Fruit fly (Drosophila melanogaster) whole organism, embryonic: ENCODE results near the gene clumsy.

Source experiments
- Atf3 ChIP-seq: fragments of 200-800 bp; sonication (Bioruptor generic); optimal IDR thresholded peaks from 3 replicates; lab custom pipeline; 2016; ENCODE audit warnings: missing biosample characterization, missing genetic modification characterization
- CG11247 ChIP-seq: fragments of 200-800 bp; sonication (Bioruptor generic); IDR thresholded peaks from 2 replicates; pipeline ENCODE4 v1.3.6; 2022; ENCODE audit warnings: missing biosample characterization, missing genetic modification characterization
- CG12071 ChIP-seq: fragments of 200-800 bp; sonication (Bioruptor generic); optimal IDR thresholded peaks from 3 replicates; lab custom pipeline; 2018; ENCODE audit warnings: missing biosample characterization, mild to moderate bottlenecking, missing genetic modification characterization
- CG12155 ChIP-seq: fragments of 200-800 bp; sonication (Bioruptor generic); optimal IDR thresholded peaks from 3 replicates; lab custom pipeline; 2016; ENCODE audit warnings: missing biosample characterization, missing genetic modification characterization
- CG12219 ChIP-seq: fragments of 200-800 bp; sonication (Bioruptor generic); optimal IDR thresholded peaks from 3 replicates; lab custom pipeline; 2018; ENCODE audit warnings: missing biosample characterization, mild to moderate bottlenecking, missing genetic modification characterization
- CG1233 ChIP-seq: fragments of 200-800 bp; sonication (Bioruptor generic); optimal IDR thresholded peaks from 4 replicates; lab custom pipeline; 2018; ENCODE audit warnings: missing biosample characterization, mild to moderate bottlenecking, missing genetic modification characterization
- CG14860 ChIP-seq: fragments of 200-800 bp; sonication (Bioruptor generic); IDR thresholded peaks from 3 replicates; pipeline ENCODE4 v1.3.6; 2022; ENCODE audit warnings: missing biosample characterization, missing genetic modification characterization; ENCODE audit not compliant: partially characterized antibody
- CG14965 ChIP-seq: fragments of 200-800 bp; sonication (Bioruptor generic); optimal IDR thresholded peaks from 2 replicates; lab custom pipeline; 2016; ENCODE audit warnings: missing biosample characterization, missing genetic modification characterization, borderline replicate concordance
- CG15011 ChIP-seq: fragments of 200-800 bp; sonication (Bioruptor generic); optimal IDR thresholded peaks from 3 replicates; lab custom pipeline; 2018; ENCODE audit warnings: missing biosample characterization, mild to moderate bottlenecking, missing genetic modification characterization
- CG18764 ChIP-seq: fragments of 200-800 bp; sonication (Bioruptor generic); optimal IDR thresholded peaks from 3 replicates; lab custom pipeline; 2016; ENCODE audit warnings: missing biosample characterization, missing genetic modification characterization
- CG2875 ChIP-seq: fragments of 200-800 bp; sonication (Bioruptor generic); optimal IDR thresholded peaks from 2 replicates; lab custom pipeline; 2017; ENCODE audit warnings: missing biosample characterization, mild to moderate bottlenecking, missing genetic modification characterization, missing genetic modification reagents
- CG30431 ChIP-seq: fragments of 200-800 bp; sonication (Bioruptor generic); optimal IDR thresholded peaks from 2 replicates; lab custom pipeline; 2017; ENCODE audit warnings: missing biosample characterization, missing genetic modification characterization
- CG3065 ChIP-seq: fragments of 200-800 bp; sonication (Bioruptor generic); optimal IDR thresholded peaks from 2 replicates; lab custom pipeline; 2016; ENCODE audit warnings: missing biosample characterization, missing genetic modification characterization
- CG3281 ChIP-seq: fragments of 200-800 bp; sonication (Bioruptor generic); optimal IDR thresholded peaks from 3 replicates; lab custom pipeline; 2017; ENCODE audit warnings: missing biosample characterization, mild to moderate bottlenecking, missing genetic modification characterization
- CG3407 ChIP-seq: fragments of 200-800 bp; sonication (Bioruptor generic); optimal IDR thresholded peaks from 2 replicates; lab custom pipeline; 2018; ENCODE audit warnings: missing biosample characterization, mild to moderate bottlenecking, missing genetic modification characterization
- CG3847 ChIP-seq: fragments of 200-800 bp; sonication (Bioruptor generic); IDR thresholded peaks from 2 replicates; pipeline ENCODE4 v1.3.6; 2022; ENCODE audit warnings: missing biosample characterization, missing genetic modification characterization
- CG5953 ChIP-seq: fragments of 200-800 bp; sonication (Bioruptor generic); IDR thresholded peaks from 2 replicates; pipeline ENCODE4 v1.3.6; 2022; ENCODE audit warnings: missing biosample characterization, missing genetic modification characterization
- CG6689 ChIP-seq: fragments of 200-800 bp; sonication (Bioruptor generic); IDR thresholded peaks from 2 replicates; pipeline ENCODE4 v1.3.6; 2022; ENCODE audit warnings: missing biosample characterization, missing genetic modification characterization
- CG7963 ChIP-seq: fragments of 200-800 bp; sonication (Bioruptor generic); IDR thresholded peaks from 3 replicates; pipeline ENCODE4 v1.3.6; 2022; ENCODE audit warnings: missing biosample characterization, missing genetic modification characterization; ENCODE audit not compliant: partially characterized antibody
- CG8290 ChIP-seq, 3 experiments: fragments of 200-800 bp; sonication (Bioruptor generic); optimal IDR thresholded peaks; 2 replicates each; lab custom pipeline; 2016 to 2019; ENCODE audit warnings: missing biosample characterization in 3 of 3, missing genetic modification characterization in 3 of 3, mild to moderate bottlenecking in 2 of 3, moderate library complexity in 1 of 3
- CG8359 ChIP-seq: fragments of 200-800 bp; sonication (Bioruptor generic); optimal IDR thresholded peaks from 2 replicates; lab custom pipeline; 2017; ENCODE audit warnings: missing biosample characterization, mild to moderate bottlenecking, missing genetic modification characterization, borderline replicate concordance
- CG8765 ChIP-seq: fragments of 200-800 bp; sonication (Bioruptor generic); IDR thresholded peaks from 2 replicates; pipeline ENCODE4 v1.3.6; 2022; ENCODE audit warnings: missing biosample characterization, missing genetic modification characterization
- CG9876 ChIP-seq: fragments of 200-800 bp; sonication (Bioruptor generic); optimal IDR thresholded peaks from 2 replicates; lab custom pipeline; 2016; ENCODE audit warnings: missing biosample characterization, missing genetic modification characterization
- Chrac-16 ChIP-seq: fragments of 200-800 bp; sonication (Bioruptor generic); optimal IDR thresholded peaks from 3 replicates; lab custom pipeline; 2016; ENCODE audit warnings: missing biosample characterization, missing genetic modification characterization
- Dll ChIP-seq: fragments of 200-800 bp; sonication (Bioruptor generic); IDR thresholded peaks from 4 replicates; pipeline ENCODE4 v1.3.6; 2022; ENCODE audit warnings: missing biosample characterization, missing genetic modification characterization; ENCODE audit not compliant: partially characterized antibody
- Gug ChIP-seq: fragments of 200-800 bp; sonication (Bioruptor generic); IDR thresholded peaks from 4 replicates; pipeline ENCODE4 v1.3.6; 2022; ENCODE audit warnings: missing biosample characterization, missing genetic modification characterization
- HHEX ChIP-seq: fragments of 200-800 bp; sonication (Bioruptor generic); optimal IDR thresholded peaks from 3 replicates; lab custom pipeline; 2017; ENCODE audit warnings: missing biosample characterization, mild to moderate bottlenecking, missing genetic modification characterization, missing genetic modification reagents
- Hr39 ChIP-seq: fragments of >200 bp; optimal IDR thresholded peaks from 2 replicates; lab custom pipeline; 2017
- Mad ChIP-seq: fragments of 200-800 bp; sonication (Bioruptor generic); optimal IDR thresholded peaks from 2 replicates; lab custom pipeline; 2016; ENCODE audit warnings: missing biosample characterization, missing genetic modification characterization
- Nf-YB ChIP-seq: fragments of 200-800 bp; sonication (Bioruptor generic); optimal IDR thresholded peaks from 3 replicates; lab custom pipeline; 2019; ENCODE audit warnings: missing biosample characterization, mild to moderate bottlenecking, missing genetic modification characterization, moderate library complexity
- Ravus ChIP-seq: fragments of 200-800 bp; sonication (Bioruptor generic); IDR thresholded peaks from 2 replicates; pipeline ENCODE4 v1.3.6; 2022; ENCODE audit warnings: missing biosample characterization, missing genetic modification characterization
- Rx ChIP-seq: fragments of 200-800 bp; sonication (Bioruptor generic); IDR thresholded peaks from 2 replicates; pipeline ENCODE4 v1.3.6; 2022; ENCODE audit warnings: missing biosample characterization, missing genetic modification characterization
- Side ChIP-seq: fragments of 200-800 bp; sonication (Bioruptor generic); optimal IDR thresholded peaks from 2 replicates; lab custom pipeline; 2016; ENCODE audit warnings: missing biosample characterization, missing genetic modification characterization
- Six4 ChIP-seq: fragments of 200-800 bp; sonication (Bioruptor generic); optimal IDR thresholded peaks from 2 replicates; lab custom pipeline; 2016; ENCODE audit warnings: missing biosample characterization, missing genetic modification characterization
- Tbp ChIP-seq: fragments of >200 bp; optimal IDR thresholded peaks from 2 replicates; lab custom pipeline; 2018; ENCODE audit warnings: missing biosample characterization, missing genetic modification characterization
- Usf ChIP-seq: fragments of 200-800 bp; sonication (Bioruptor generic); optimal IDR thresholded peaks from 2 replicates; lab custom pipeline; 2017; ENCODE audit warnings: missing genotype, missing biosample characterization, missing genetic modification characterization
- Xrp1 ChIP-seq: fragments of 200-800 bp; sonication (Bioruptor generic); IDR thresholded peaks from 2 replicates; pipeline ENCODE4 v1.3.6; 2022; ENCODE audit warnings: missing biosample characterization, missing genetic modification characterization
- al ChIP-seq: fragments of 200-800 bp; sonication (Bioruptor generic); IDR thresholded peaks from 2 replicates; pipeline ENCODE4 v1.3.6; 2022; ENCODE audit warnings: missing biosample characterization, missing genetic modification characterization
- ara ChIP-seq: fragments of 200-800 bp; sonication (Bioruptor generic); IDR thresholded peaks from 2 replicates; pipeline ENCODE4 v1.3.6; 2022; ENCODE audit warnings: missing biosample characterization, missing genetic modification characterization
- btn ChIP-seq: fragments of 200-800 bp; sonication (Bioruptor generic); optimal IDR thresholded peaks from 2 replicates; lab custom pipeline; 2016; ENCODE audit warnings: missing biosample characterization, missing genetic modification characterization
- cato ChIP-seq: fragments of 200-800 bp; sonication (Bioruptor generic); optimal IDR thresholded peaks from 2 replicates; lab custom pipeline; 2016; ENCODE audit warnings: missing biosample characterization, missing genetic modification characterization, borderline replicate concordance
- emc ChIP-seq: fragments of 200-800 bp; sonication (Bioruptor generic); optimal IDR thresholded peaks from 2 replicates; lab custom pipeline; 2016; ENCODE audit warnings: missing biosample characterization, missing genetic modification characterization
- eve ChIP-seq, 2 experiments: fragments of >200 bp; optimal IDR thresholded peaks; 2 replicates each; lab custom pipeline; 2017; ENCODE audit warnings: missing biosample characterization in 2 of 2, missing genetic modification characterization in 2 of 2
- gcm2 ChIP-seq: fragments of 200-800 bp; sonication (Bioruptor generic); optimal IDR thresholded peaks from 2 replicates; lab custom pipeline; 2016; ENCODE audit warnings: missing biosample characterization, missing genetic modification characterization
- h ChIP-seq: fragments of >200 bp; optimal IDR thresholded peaks from 2 replicates; lab custom pipeline; 2017
- jing ChIP-seq: fragments of 200-800 bp; sonication (Bioruptor generic); optimal IDR thresholded peaks from 2 replicates; lab custom pipeline; 2018; ENCODE audit warnings: missing biosample characterization, mild to moderate bottlenecking, missing genetic modification characterization
- kah ChIP-seq: fragments of 200-800 bp; sonication (Bioruptor generic); optimal IDR thresholded peaks from 2 replicates; lab custom pipeline; 2018; ENCODE audit warnings: missing biosample characterization, mild to moderate bottlenecking, missing genetic modification characterization
- klu ChIP-seq: fragments of 200-800 bp; sonication (Bioruptor generic); IDR thresholded peaks from 2 replicates; pipeline ENCODE4 v1.3.6; 2022; ENCODE audit warnings: missing biosample characterization, missing genetic modification characterization
- lov ChIP-seq, 2 experiments: fragments of 200-800 bp in 1 of 2; fragments of >200 bp in 1 of 2; sonication (Bioruptor generic) in 1 of 2; IDR thresholded peaks in 1 of 2; optimal IDR thresholded peaks in 1 of 2; 2 replicates in 1 of 2; 3 replicates in 1 of 2; pipeline versions ENCODE4 v1.3.6 to Lab custom; 2017 to 2022; ENCODE audit warnings: missing biosample characterization in 1 of 2, missing genetic modification characterization in 1 of 2
- pzg ChIP-seq: fragments of 200-800 bp; sonication (Bioruptor generic); optimal IDR thresholded peaks from 3 replicates; lab custom pipeline; 2018; ENCODE audit warnings: missing biosample characterization, mild to moderate bottlenecking, missing genetic modification characterization, moderate library complexity
- ssp ChIP-seq: fragments of 200-800 bp; sonication (Bioruptor generic); IDR thresholded peaks from 2 replicates; pipeline ENCODE4 v1.3.6; 2022; ENCODE audit warnings: missing biosample characterization, missing genetic modification characterization

The clumsy gene

DNA sequence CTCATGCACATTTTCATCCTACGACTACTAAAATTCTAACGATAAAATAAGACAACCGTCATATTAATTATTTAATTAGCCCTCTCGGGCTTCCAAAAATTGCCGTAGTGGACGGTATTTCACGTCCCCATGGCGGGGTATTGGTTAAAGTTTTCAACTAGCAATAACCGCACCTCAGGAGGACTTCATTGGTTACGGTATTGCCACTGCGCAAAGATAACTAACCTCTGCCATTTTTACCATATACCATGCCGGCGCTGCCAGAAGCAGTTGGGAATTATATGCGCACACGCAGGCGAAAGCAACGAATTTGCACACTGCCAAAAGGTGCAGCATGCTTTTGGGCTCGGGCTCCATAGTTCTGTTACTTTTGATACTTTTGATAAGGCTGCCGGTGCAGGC is 8.7 kb downstream of the clumsy start (continued):
- TF ChIP-seq Chrac-16: peak; percentile 37
- no peak for TF ChIP-seq CG14965 (GFP tag; lab: Kevin White, UChicago)
- TF ChIP-seq lov (optimal IDR thresholded peaks at IDR 0.05; lab: Kevin White, UChicago): no peak
- TF ChIP-seq lov (GFP tag; IDR thresholded peaks at IDR 0.05; lab: Robert Waterston, UW): no peak; the same call in 2 of the 3 replicates
- no peak for TF ChIP-seq Six4 (GFP tag; lab: Kevin White, UChicago)
- peak; percentile 35 for TF ChIP-seq HHEX (GFP tag; lab: Kevin White, UChicago)
- TF ChIP-seq Usf (GFP tag; lab: Kevin White, UChicago): no peak
- TF ChIP-seq Rx (GFP tag; lab: Robert Waterston, UW): no peak
- TF ChIP-seq Hr39 (lab: Kevin White, UChicago): no peak
- no peak for TF ChIP-seq kah
- TF ChIP-seq pzg: no peak
- TF ChIP-seq CG1233 (GFP tag; lab: Kevin White, UChicago): peak; percentile 27
- no peak for TF ChIP-seq h
- no peak for TF ChIP-seq eve (GFP tag; optimal IDR thresholded peaks at IDR 0.05; lab: Kevin White, UChicago)
- TF ChIP-seq ssp (GFP tag; lab: Robert Waterston, UW): no peak
- no peak for TF ChIP-seq CG18764 (GFP tag; lab: Kevin White, UChicago)
- no peak for TF ChIP-seq jing (GFP tag; lab: Kevin White, UChicago)
- TF ChIP-seq CG7963: peak; percentile 49; the same call in 1 of the 3 replicates
- TF ChIP-seq gcm2: no peak
- TF ChIP-seq Ravus (GFP tag; lab: Robert Waterston, UW): no peak
- TF ChIP-seq cato (GFP tag; lab: Kevin White, UChicago): no peak
- TF ChIP-seq CG12219: no peak
- TF ChIP-seq CG3281: peak; percentile 30
- TF ChIP-seq CG9876 (GFP tag; lab: Kevin White, UChicago): peak; percentile 7
- no peak for TF ChIP-seq CG2875 (GFP tag; lab: Kevin White, UChicago)
- no peak; the same call in 3 of the 4 replicates for TF ChIP-seq Gug (GFP tag; lab: Robert Waterston, UW)
- no peak for TF ChIP-seq CG12071 (GFP tag; lab: Kevin White, UChicago)
- peak; percentile 49 for TF ChIP-seq Mad (GFP tag; lab: Kevin White, UChicago)
- peak; percentile 12 for TF ChIP-seq btn (GFP tag; lab: Kevin White, UChicago)
- no peak for TF ChIP-seq CG14860 (GFP tag; lab: Robert Waterston, UW)
- peak; percentile 49; the same call in 1 of the 2 replicates for TF ChIP-seq CG11247 (GFP tag; lab: Robert Waterston, UW)
- TF ChIP-seq Side (GFP tag; lab: Kevin White, UChicago): no peak
- peak; percentile 32 for TF ChIP-seq CG12155 (GFP tag; lab: Kevin White, UChicago)
- no peak for TF ChIP-seq klu
- peak; percentile 42; the same call in 1 of the 2 replicates for TF ChIP-seq CG3847 (GFP tag; lab: Robert Waterston, UW)
- no peak for TF ChIP-seq CG6689 (GFP tag; lab: Robert Waterston, UW)
- TF ChIP-seq CG5953 (GFP tag; lab: Robert Waterston, UW): no peak
- peak; percentile 69; the same call in 1 of the 2 replicates for TF ChIP-seq ara
- no peak for TF ChIP-seq Nf-YB (GFP tag; lab: Kevin White, UChicago)
- TF ChIP-seq emc (GFP tag; lab: Kevin White, UChicago): no peak
- TF ChIP-seq Atf3 (GFP tag; lab: Kevin White, UChicago): peak; percentile 3
- TF ChIP-seq CG15011 (GFP tag; lab: Kevin White, UChicago): no peak
- TF ChIP-seq CG30431 (GFP tag; lab: Kevin White, UChicago): no peak
- no peak for TF ChIP-seq Dll (GFP tag; lab: Robert Waterston, UW)
- TF ChIP-seq CG3065 (GFP tag; lab: Kevin White, UChicago): no peak
- TF ChIP-seq CG8765 (GFP tag; lab: Robert Waterston, UW): peak; percentile 41; the same call in 1 of the 2 replicates
- peak; percentile 36 for TF ChIP-seq Tbp (GFP tag; lab: Kevin White, UChicago)
- peak; percentile 52 for TF ChIP-seq Xrp1 (GFP tag; lab: Robert Waterston, UW)
- no peak for TF ChIP-seq al (GFP tag; lab: Robert Waterston, UW)
- TF ChIP-seq CG8359 (GFP tag; lab: Kevin White, UChicago): no peak
- peak; percentile 45 for TF ChIP-seq CG8290 (GFP tag; optimal IDR thresholded peaks at IDR 0.05; lab: Kevin White, UChicago)
- peak in 1 of 2 experiments; percentile 79 for TF ChIP-seq CG8290 (tag; optimal IDR thresholded peaks at IDR 0.05; lab: Kevin White, UChicago)
- TF ChIP-seq CG3407: peak; percentile 31
